Fruit fly (Drosophila melanogaster) whole organism, embryonic: Measurements from ENCODE around the gene Vps53.

Experiments used
- Abd-B ChIP-seq: fragments of 200-800 bp; sonication (Bioruptor generic); optimal IDR thresholded peaks from 2 replicates; lab custom pipeline; 2018; ENCODE audit warnings: missing biosample characterization, mild to moderate bottlenecking, missing genetic modification characterization, moderate library complexity
- Atf-2 ChIP-seq: fragments of 200-800 bp; sonication (Bioruptor generic); optimal IDR thresholded peaks from 2 replicates; lab custom pipeline; 2016; ENCODE audit warnings: missing biosample characterization, missing genetic modification characterization
- B-H2 ChIP-seq: fragments of 200-800 bp; sonication (Bioruptor generic); optimal IDR thresholded peaks from 2 replicates; lab custom pipeline; 2018; ENCODE audit warnings: missing biosample characterization, mild to moderate bottlenecking, missing genetic modification characterization
- BEAF-32 ChIP-seq: fragments of 200-800 bp; sonication (Bioruptor generic); optimal IDR thresholded peaks from 3 replicates; lab custom pipeline; 2017; ENCODE audit warnings: missing biosample characterization, missing genetic modification characterization, mild to moderate bottlenecking, moderate library complexity, missing genetic modification reagents
- Blimp-1 ChIP-seq: fragments of 200-800 bp; sonication (Bioruptor generic); optimal IDR thresholded peaks from 3 replicates; lab custom pipeline; 2018; ENCODE audit warnings: missing biosample characterization, missing genetic modification characterization, mild to moderate bottlenecking, moderate library complexity, missing genetic modification reagents
- CG10462 ChIP-seq: fragments of 200-800 bp; sonication (Bioruptor generic); optimal IDR thresholded peaks from 2 replicates; lab custom pipeline; 2016; ENCODE audit warnings: missing biosample characterization, missing genetic modification characterization
- CG13296 ChIP-seq: fragments of 200-800 bp; sonication (Bioruptor generic); optimal IDR thresholded peaks from 3 replicates; lab custom pipeline; 2018; ENCODE audit warnings: missing biosample characterization, mild to moderate bottlenecking, missing genetic modification characterization
- CG14860 ChIP-seq: fragments of 200-800 bp; sonication (Bioruptor generic); IDR thresholded peaks from 3 replicates; pipeline ENCODE4 v1.3.6; 2022; ENCODE audit warnings: missing biosample characterization, missing genetic modification characterization; ENCODE audit not compliant: partially characterized antibody
- CG17361 ChIP-seq: fragments of 200-800 bp; sonication (Bioruptor generic); IDR thresholded peaks from 3 replicates; pipeline ENCODE4 v1.3.6; 2022; ENCODE audit warnings: missing biosample characterization, missing genetic modification characterization
- CG30403 ChIP-seq: fragments of 200-800 bp; sonication (Bioruptor generic); optimal IDR thresholded peaks from 3 replicates; lab custom pipeline; 2016; ENCODE audit warnings: missing biosample characterization, missing genetic modification characterization
- CG31388 ChIP-seq: fragments of 200-800 bp; sonication (Bioruptor generic); optimal IDR thresholded peaks from 2 replicates; lab custom pipeline; 2016; ENCODE audit warnings: missing biosample characterization, missing genetic modification characterization
- CG5245 ChIP-seq: fragments of 200-800 bp; sonication (Bioruptor generic); optimal IDR thresholded peaks from 3 replicates; lab custom pipeline; 2016; ENCODE audit warnings: missing biosample characterization, missing genetic modification characterization
- CG7839 ChIP-seq: fragments of 200-800 bp; sonication (Bioruptor generic); optimal IDR thresholded peaks from 3 replicates; lab custom pipeline; 2018; ENCODE audit warnings: missing biosample characterization, mild to moderate bottlenecking, missing genetic modification characterization, moderate library complexity
- CG7963 ChIP-seq: fragments of 200-800 bp; sonication (Bioruptor generic); IDR thresholded peaks from 3 replicates; pipeline ENCODE4 v1.3.6; 2022; ENCODE audit warnings: missing biosample characterization, missing genetic modification characterization; ENCODE audit not compliant: partially characterized antibody
- CG8388 ChIP-seq: fragments of 200-800 bp; sonication (Bioruptor generic); optimal IDR thresholded peaks from 2 replicates; lab custom pipeline; 2019; ENCODE audit warnings: missing biosample characterization, mild to moderate bottlenecking, missing genetic modification characterization, moderate library complexity
- CG8478 ChIP-seq: fragments of >200 bp; optimal IDR thresholded peaks from 2 replicates; lab custom pipeline; 2018
- CG9609 ChIP-seq: fragments of 200-800 bp; sonication (Bioruptor generic); optimal IDR thresholded peaks from 3 replicates; lab custom pipeline; 2016; ENCODE audit warnings: missing biosample characterization, missing genetic modification characterization
- Dfd ChIP-seq, 2 experiments: fragments of >200 bp; optimal IDR thresholded peaks; 2 replicates each; lab custom pipeline; 2017; ENCODE audit warnings: missing biosample characterization in 2 of 2, missing genetic modification characterization in 2 of 2
- Doc3 ChIP-seq: fragments of 200-800 bp; sonication (Bioruptor generic); IDR thresholded peaks from 3 replicates; pipeline ENCODE4 v1.3.6; 2022; ENCODE audit warnings: missing biosample characterization, missing genetic modification characterization; ENCODE audit not compliant: partially characterized antibody
- ERR ChIP-seq: fragments of 200-800 bp; sonication (Bioruptor generic); optimal IDR thresholded peaks from 2 replicates; lab custom pipeline; 2016; ENCODE audit warnings: missing biosample characterization, missing genetic modification characterization
- Fer1 ChIP-seq: fragments of 200-800 bp; sonication (Bioruptor generic); optimal IDR thresholded peaks from 2 replicates; lab custom pipeline; 2017; ENCODE audit warnings: missing biosample characterization, mild to moderate bottlenecking, missing genetic modification characterization
- GATAe ChIP-seq: fragments of 200-800 bp; sonication (Bioruptor generic); conservative IDR thresholded peaks from 2 replicates; pipeline ENCODE4 v1.3.6; 2022; ENCODE audit warnings: missing biosample characterization, missing genetic modification characterization
- Gsc ChIP-seq: fragments of 200-800 bp; sonication (Bioruptor generic); IDR thresholded peaks from 2 replicates; pipeline ENCODE4 v1.3.6; 2022; ENCODE audit warnings: missing biosample characterization, missing genetic modification characterization
- Hey ChIP-seq: fragments of 200-800 bp; sonication (Bioruptor generic); optimal IDR thresholded peaks from 3 replicates; lab custom pipeline; 2018; ENCODE audit warnings: missing biosample characterization, mild to moderate bottlenecking, missing genetic modification characterization
- Hr39 ChIP-seq: fragments of >200 bp; optimal IDR thresholded peaks from 2 replicates; lab custom pipeline; 2017
- Nf-YB ChIP-seq: fragments of 200-800 bp; sonication (Bioruptor generic); optimal IDR thresholded peaks from 3 replicates; lab custom pipeline; 2019; ENCODE audit warnings: missing biosample characterization, mild to moderate bottlenecking, missing genetic modification characterization, moderate library complexity
- Pdp1 ChIP-seq, 2 experiments: fragments of 200-800 bp; sonication (Bioruptor generic); optimal IDR thresholded peaks; 3 replicates each; lab custom pipeline; 2016; ENCODE audit warnings: missing biosample characterization in 2 of 2, missing genetic modification characterization in 2 of 2, mild to moderate bottlenecking in 1 of 2, moderate library complexity in 1 of 2
- Sin3A ChIP-seq: fragments of >200 bp; optimal IDR thresholded peaks from 2 replicates; lab custom pipeline; 2018
- Sry-β ChIP-seq: fragments of 200-800 bp; sonication (Bioruptor generic); optimal IDR thresholded peaks from 2 replicates; lab custom pipeline; 2018; ENCODE audit warnings: missing biosample characterization, mild to moderate bottlenecking, missing genetic modification characterization, moderate library complexity
- Stat92E ChIP-seq, 3 experiments: fragments of >200 bp in 2 of 3; fragments of 200-800 bp in 1 of 3; sonication (Bioruptor generic) in 1 of 3; optimal IDR thresholded peaks; 2 replicates each; lab custom pipeline; 2017 to 2019; ENCODE audit warnings: missing biosample characterization in 3 of 3, missing genetic modification characterization in 3 of 3, mild to moderate bottlenecking in 1 of 3, moderate library complexity in 1 of 3
- Vsx1 ChIP-seq: fragments of 200-800 bp; sonication (Bioruptor generic); optimal IDR thresholded peaks from 2 replicates; lab custom pipeline; 2017; ENCODE audit warnings: missing biosample characterization, mild to moderate bottlenecking, missing genetic modification characterization, missing genetic modification reagents
- ac ChIP-seq: fragments of 200-800 bp; sonication (Bioruptor generic); optimal IDR thresholded peaks from 3 replicates; lab custom pipeline; 2017; ENCODE audit warnings: missing biosample characterization, mild to moderate bottlenecking, missing genetic modification characterization
- az2 ChIP-seq: fragments of 200-800 bp; sonication (Bioruptor generic); optimal IDR thresholded peaks from 3 replicates; lab custom pipeline; 2016; ENCODE audit warnings: missing biosample characterization, missing genetic modification characterization
- bab2 ChIP-seq: fragments of 200-800 bp; sonication (Bioruptor generic); optimal IDR thresholded peaks from 2 replicates; lab custom pipeline; 2016; ENCODE audit warnings: missing biosample characterization, missing genetic modification characterization
- bcd ChIP-seq: fragments of 200-800 bp; sonication (Bioruptor generic); optimal IDR thresholded peaks from 2 replicates; lab custom pipeline; 2017; ENCODE audit warnings: missing biosample characterization, mild to moderate bottlenecking, missing genetic modification characterization
- caup ChIP-seq: fragments of 200-800 bp; sonication (Bioruptor generic); optimal IDR thresholded peaks from 3 replicates; lab custom pipeline; 2017; ENCODE audit warnings: missing biosample characterization, mild to moderate bottlenecking, missing genetic modification characterization, moderate library complexity; ENCODE audit not compliant: severe bottlenecking
- chif ChIP-seq, 2 experiments: fragments of 200-800 bp; sonication (Bioruptor generic); optimal IDR thresholded peaks; 3 replicates each; lab custom pipeline; 2016; ENCODE audit warnings: missing biosample characterization in 2 of 2, missing genetic modification characterization in 2 of 2
- crol ChIP-seq: fragments of 200-800 bp; sonication (Bioruptor generic); IDR thresholded peaks from 2 replicates; pipeline ENCODE4 v1.3.6; 2022; ENCODE audit warnings: missing biosample characterization, missing genetic modification characterization
- dan ChIP-seq: fragments of 200-800 bp; sonication (Bioruptor generic); IDR thresholded peaks from 2 replicates; pipeline ENCODE4 v1.3.6; 2022; ENCODE audit warnings: missing biosample characterization, missing genetic modification characterization
- dati ChIP-seq: fragments of 200-800 bp; sonication (Bioruptor generic); IDR thresholded peaks from 2 replicates; pipeline ENCODE4 v1.3.6; 2022; ENCODE audit warnings: missing biosample characterization, missing genetic modification characterization
- gcm ChIP-seq: fragments of 200-800 bp; sonication (Bioruptor generic); optimal IDR thresholded peaks from 2 replicates; lab custom pipeline; 2019; ENCODE audit warnings: missing biosample characterization, mild to moderate bottlenecking, missing genetic modification characterization, moderate library complexity
- gro ChIP-seq: fragments of 200-800 bp; sonication (Bioruptor generic); optimal IDR thresholded peaks from 2 replicates; lab custom pipeline; 2016; ENCODE audit warnings: missing biosample characterization, missing genetic modification characterization
- pho ChIP-seq: fragments of 200-800 bp; sonication (Bioruptor generic); optimal IDR thresholded peaks from 2 replicates; lab custom pipeline; 2016; ENCODE audit warnings: missing biosample characterization, missing genetic modification characterization
- pros ChIP-seq: fragments of 200-800 bp; sonication (Bioruptor generic); optimal IDR thresholded peaks from 3 replicates; lab custom pipeline; 2019; ENCODE audit warnings: missing biosample characterization, mild to moderate bottlenecking, missing genetic modification characterization, moderate library complexity
- salm ChIP-seq: fragments of 200-800 bp; sonication (Bioruptor generic); optimal IDR thresholded peaks from 2 replicates; lab custom pipeline; 2018; ENCODE audit warnings: missing biosample characterization, mild to moderate bottlenecking, missing genetic modification characterization
- tin ChIP-seq: fragments of 200-800 bp; sonication (Bioruptor generic); optimal IDR thresholded peaks from 3 replicates; lab custom pipeline; 2016; ENCODE audit warnings: missing biosample characterization, missing genetic modification characterization
- ttk ChIP-seq: fragments of 200-800 bp; sonication (Bioruptor generic); IDR thresholded peaks from 2 replicates; pipeline ENCODE4 v2.1.2; 2022; ENCODE audit warnings: missing biosample characterization, missing genetic modification characterization
- vnd ChIP-seq: fragments of 200-800 bp; sonication (Bioruptor generic); IDR thresholded peaks from 3 replicates; pipeline ENCODE4 v1.3.6; 2022; ENCODE audit warnings: missing biosample characterization, missing genetic modification characterization; ENCODE audit not compliant: partially characterized antibody
- vvl ChIP-seq: fragments of 200-800 bp; sonication (Bioruptor generic); IDR thresholded peaks from 2 replicates; pipeline ENCODE4 v1.3.6; 2022; ENCODE audit warnings: missing biosample characterization, missing genetic modification characterization
- zen ChIP-seq: fragments of 200-800 bp; sonication (Bioruptor generic); optimal IDR thresholded peaks from 3 replicates; lab custom pipeline; 2018; ENCODE audit warnings: missing biosample characterization, mild to moderate bottlenecking, missing genetic modification characterization, moderate library complexity

The Vps53 gene

DNA sequence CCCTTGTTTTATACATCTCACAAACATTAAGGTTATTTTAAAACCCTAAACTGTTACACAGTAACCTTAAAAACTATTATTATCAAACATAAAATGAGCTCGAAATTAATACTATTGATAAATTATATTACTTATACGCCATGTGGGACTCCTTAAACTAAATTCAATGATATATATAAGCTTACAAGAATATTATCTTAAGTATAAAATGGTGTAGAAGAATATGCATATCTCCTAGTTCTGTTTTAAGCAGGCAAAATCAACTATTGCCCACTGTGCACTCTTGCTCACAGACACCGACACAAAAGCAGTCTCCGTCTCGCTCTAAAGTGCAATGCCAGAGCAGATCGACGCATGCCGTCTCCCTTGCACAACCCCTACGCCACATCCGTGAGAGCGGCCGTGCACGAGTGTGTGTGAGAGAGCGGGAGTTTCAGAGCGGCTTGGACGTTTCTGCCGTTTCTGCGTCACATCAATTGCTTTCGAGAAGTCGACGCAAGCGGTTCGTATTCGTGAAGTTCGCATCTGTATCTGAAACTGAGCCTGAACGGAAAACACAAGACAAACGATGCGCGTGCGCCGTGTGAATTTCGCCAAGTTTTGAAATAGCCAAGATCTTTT is 14.2 kb downstream of the Vps53 start (continued):
- no peak for TF ChIP-seq dati (GFP tag; lab: Robert Waterston, UW)
- peak; percentile 87; the same call in 2 of the 3 replicates for TF ChIP-seq CG17361
- TF ChIP-seq gcm (GFP tag; lab: Kevin White, UChicago) = peak; percentile 81
- TF ChIP-seq bcd (GFP tag; lab: Kevin White, UChicago) = peak; percentile 35
- no peak for TF ChIP-seq Pdp1 (GFP tag; optimal IDR thresholded peaks at IDR 0.05; lab: Kevin White, UChicago)
- TF ChIP-seq CG10462 = peak; percentile 25
- no peak for TF ChIP-seq gro (GFP tag; lab: Kevin White, UChicago)
- TF ChIP-seq tin (GFP tag; lab: Kevin White, UChicago) = peak; percentile 51
- TF ChIP-seq vnd (GFP tag; lab: Robert Waterston, UW) = no peak
- TF ChIP-seq bab2 (GFP tag; lab: Kevin White, UChicago) = no peak
- TF ChIP-seq CG8478 (lab: Kevin White, UChicago) = peak; percentile 97
- peak; percentile 58 for TF ChIP-seq vvl (GFP tag; lab: Robert Waterston, UW)
- peak; percentile 77 for TF ChIP-seq pros (GFP tag; lab: Kevin White, UChicago)
- no peak for TF ChIP-seq CG31388 (GFP tag; lab: Kevin White, UChicago)
- TF ChIP-seq Dfd (GFP tag; optimal IDR thresholded peaks at IDR 0.05; lab: Kevin White, UChicago) = no peak
- TF ChIP-seq CG7839 (tag; lab: Kevin White, UChicago) = peak; percentile 75
- peak; percentile 40 for TF ChIP-seq Sry-β
- TF ChIP-seq Atf-2 (GFP tag; lab: Kevin White, UChicago) = no peak
- TF ChIP-seq BEAF-32 (GFP tag; lab: Kevin White, UChicago) = no peak
- TF ChIP-seq CG8388 = peak; percentile 72
- TF ChIP-seq CG5245 (GFP tag; lab: Kevin White, UChicago) = no peak
- TF ChIP-seq chif (GFP tag; optimal IDR thresholded peaks at IDR 0.05; lab: Kevin White, UChicago) = peak in 1 of 2 experiments; percentile 20
- TF ChIP-seq caup (GFP tag; lab: Kevin White, UChicago) = no peak
- no peak for TF ChIP-seq dan (GFP tag; lab: Robert Waterston, UW)
- TF ChIP-seq Vsx1 (GFP tag; lab: Kevin White, UChicago) = no peak
- peak; percentile 63 for TF ChIP-seq CG30403 (GFP tag; lab: Kevin White, UChicago)
- TF ChIP-seq GATAe (GFP tag; lab: Robert Waterston, UW) = no peak
- peak; percentile 35 for TF ChIP-seq CG13296 (GFP tag; lab: Kevin White, UChicago)
- peak; percentile 70 for TF ChIP-seq zen (tag; lab: Kevin White, UChicago)
- TF ChIP-seq Hr39 (lab: Kevin White, UChicago) = no peak
- TF ChIP-seq CG14860 (GFP tag; lab: Robert Waterston, UW) = no peak
- peak; percentile 62; the same call in 1 of the 3 replicates for TF ChIP-seq CG7963 (GFP tag; lab: Robert Waterston, UW)
- TF ChIP-seq Sin3A (lab: Kevin White, UChicago) = no peak
- TF ChIP-seq ERR = no peak
- no peak for TF ChIP-seq B-H2 (GFP tag; lab: Kevin White, UChicago)
- TF ChIP-seq pho (GFP tag; lab: Kevin White, UChicago) = no peak
- no peak for TF ChIP-seq Gsc (GFP tag; lab: Robert Waterston, UW)
- peak; percentile 62 for TF ChIP-seq salm (tag; lab: Kevin White, UChicago)
- peak; percentile 63 for TF ChIP-seq az2
- peak; percentile 59 for TF ChIP-seq Blimp-1 (GFP tag; lab: Kevin White, UChicago)
- no peak for TF ChIP-seq Abd-B (GFP tag; lab: Kevin White, UChicago)
- no peak for TF ChIP-seq Hey (tag; lab: Kevin White, UChicago)
- peak; percentile 19; the same call in 1 of the 3 replicates for TF ChIP-seq Doc3 (GFP tag; lab: Robert Waterston, UW)
- TF ChIP-seq Stat92E (GFP tag; optimal IDR thresholded peaks at IDR 0.05; lab: Kevin White, UChicago) = peak in 1 of 3 experiments; percentile 71
- TF ChIP-seq Nf-YB (GFP tag; lab: Kevin White, UChicago) = peak; percentile 66
- peak; percentile 69 for TF ChIP-seq ac (GFP tag; lab: Kevin White, UChicago)
- TF ChIP-seq CG9609 (GFP tag; lab: Kevin White, UChicago) = no peak
- TF ChIP-seq ttk (GFP tag; lab: Robert Waterston, UW) = 0 out of 2 replicates have a peak, but pooled peaks have one; percentile 46
- peak; percentile 13 for TF ChIP-seq Fer1 (GFP tag; lab: Kevin White, UChicago)
- no peak for TF ChIP-seq crol (GFP tag; lab: Robert Waterston, UW)
